Worm (Caenorhabditis elegans) whole organism, young adult: Measurements from ENCODE around the gene irld-65.

Experiments
- B0019.2 ChIP-seq: fragments of 200-800 bp; sonication (Bioruptor generic); conservative IDR thresholded peaks from 2 replicates; pipeline ENCODE4 v1.3.6; 2022; ENCODE audit warnings: missing genetic modification reagents, missing genetic modification characterization, missing compliant biosample characterization
- B0336.3 ChIP-seq: fragments of 200-800 bp; sonication (Bioruptor generic); IDR thresholded peaks from 2 replicates; pipeline ENCODE4 v1.3.6; 2022; ENCODE audit warnings: missing genetic modification characterization, missing compliant biosample characterization
- F22D6.2 ChIP-seq: sonication (generic microtip); optimal IDR thresholded peaks from 2 replicates; lab custom pipeline; 2016; ENCODE audit warnings: mild to moderate bottlenecking, missing genetic modification characterization, missing compliant biosample characterization
- F33H1.4 ChIP-seq: fragments of 200-800 bp; sonication (Bioruptor generic); IDR thresholded peaks from 2 replicates; pipeline ENCODE4 v1.3.6; 2022; ENCODE audit warnings: missing genetic modification reagents, missing genetic modification characterization, missing compliant biosample characterization
- F39B2.1 ChIP-seq: fragments of 200-800 bp; sonication (Bioruptor generic); IDR thresholded peaks from 2 replicates; pipeline ENCODE4 v1.3.6; 2022; ENCODE audit warnings: missing genetic modification reagents, missing genetic modification characterization, missing compliant biosample characterization
- F49E8.2 ChIP-seq: sonication (generic microtip); optimal IDR thresholded peaks from 3 replicates; lab custom pipeline; 2017; ENCODE audit warnings: missing genetic modification characterization, mild to moderate bottlenecking, missing compliant biosample characterization, antibody characterized with exemption, moderate library complexity; ENCODE audit not compliant: insufficient read depth
- F55B11.4 ChIP-seq: sonication (generic microtip); optimal IDR thresholded peaks from 2 replicates; lab custom pipeline; 2016; ENCODE audit warnings: missing compliant biosample characterization, missing genetic modification characterization, borderline replicate concordance; ENCODE audit not compliant: insufficient read depth
- F57A8.1 ChIP-seq: fragments of 200-800 bp; sonication (Bioruptor generic); optimal IDR thresholded peaks from 2 replicates; lab custom pipeline; 2018; ENCODE audit warnings: mild to moderate bottlenecking, missing genetic modification characterization, moderate library complexity, missing compliant biosample characterization
- F57C9.4 ChIP-seq: sonication (generic microtip); optimal IDR thresholded peaks from 2 replicates; lab custom pipeline; 2017; ENCODE audit warnings: mild to moderate bottlenecking, missing genetic modification characterization, missing compliant biosample characterization
- Y56A3A.18 ChIP-seq: fragments of 200-800 bp; sonication (Bioruptor generic); IDR thresholded peaks from 2 replicates; pipeline ENCODE4 v1.3.6; 2022; ENCODE audit warnings: missing genetic modification reagents, missing genetic modification characterization, missing compliant biosample characterization
- Y79H2A.3 ChIP-seq: fragments of 200-800 bp; sonication (Bioruptor generic); conservative IDR thresholded peaks from 2 replicates; pipeline ENCODE4 v1.3.6; 2022; ENCODE audit warnings: missing genetic modification reagents, missing genetic modification characterization, missing compliant biosample characterization
- Y95B8A.8 ChIP-seq: fragments of 200-800 bp; sonication (Bioruptor generic); IDR thresholded peaks from 2 replicates; pipeline ENCODE4 v1.3.6; 2022; ENCODE audit warnings: missing genetic modification reagents, missing genetic modification characterization, missing compliant biosample characterization
- ZK185.1 ChIP-seq: sonication (generic microtip); optimal IDR thresholded peaks from 2 replicates; lab custom pipeline; 2016; ENCODE audit warnings: mild to moderate bottlenecking, missing genetic modification characterization, missing compliant biosample characterization; ENCODE audit not compliant: poor library complexity, severe bottlenecking
- atf-7 ChIP-seq: sonication (generic microtip); optimal IDR thresholded peaks from 2 replicates; lab custom pipeline; 2017; ENCODE audit warnings: mild to moderate bottlenecking, missing genetic modification characterization, missing compliant biosample characterization
- cebp-1 ChIP-seq, 2 experiments: fragments of 200-800 bp in 1 of 2; sonication (Bioruptor generic) in 1 of 2; sonication (generic microtip) in 1 of 2; IDR thresholded peaks in 1 of 2; optimal IDR thresholded peaks in 1 of 2; 2 replicates each; pipeline versions ENCODE4 v1.3.6 to Lab custom; 2017 to 2022; ENCODE audit warnings: missing compliant biosample characterization in 2 of 2, missing genetic modification characterization in 2 of 2, mild to moderate bottlenecking in 1 of 2, missing genetic modification reagents in 1 of 2, moderate library complexity in 1 of 2
- cebp-2 ChIP-seq: fragments of 200-800 bp; sonication (Bioruptor generic); IDR thresholded peaks from 2 replicates; pipeline ENCODE4 v1.3.6; 2022; ENCODE audit warnings: missing genetic modification characterization, missing compliant biosample characterization
- ceh-27 ChIP-seq: fragments of 200-800 bp; sonication (Bioruptor generic); optimal IDR thresholded peaks from 2 replicates; lab custom pipeline; 2018; ENCODE audit warnings: mild to moderate bottlenecking, missing genetic modification characterization, moderate library complexity, missing compliant biosample characterization
- ceh-40 ChIP-seq: fragments of 200-800 bp; sonication (Bioruptor generic); IDR thresholded peaks from 2 replicates; pipeline ENCODE4 v1.3.6; 2022; ENCODE audit warnings: missing genetic modification characterization, missing compliant biosample characterization
- ceh-91 ChIP-seq: fragments of 200-800 bp; sonication (Bioruptor generic); IDR thresholded peaks from 2 replicates; pipeline ENCODE4 v1.3.6; 2022; ENCODE audit warnings: missing genetic modification reagents, missing genetic modification characterization, missing compliant biosample characterization
- dpff-1 ChIP-seq: sonication (generic microtip); optimal IDR thresholded peaks from 2 replicates; lab custom pipeline; 2017; ENCODE audit warnings: mild to moderate bottlenecking, missing genetic modification characterization, missing compliant biosample characterization
- efl-1 ChIP-seq: fragments of 150-350 bp; optimal IDR thresholded peaks from 2 replicates; lab custom pipeline; 2014; ENCODE audit warnings: missing biosample characterization, missing genetic modification reagents, missing genetic modification characterization
- egl-18 ChIP-seq: fragments of 200-800 bp; sonication (Bioruptor generic); IDR thresholded peaks from 2 replicates; pipeline ENCODE4 v1.3.6; 2022; ENCODE audit warnings: missing genetic modification reagents, missing genetic modification characterization, missing compliant biosample characterization
- egl-44 ChIP-seq: fragments of 200-800 bp; sonication (Bioruptor generic); IDR thresholded peaks from 2 replicates; pipeline ENCODE4 v1.3.6; 2022; ENCODE audit warnings: missing genetic modification reagents, missing genetic modification characterization, missing compliant biosample characterization
- egrh-3 ChIP-seq: fragments of 200-800 bp; sonication (Bioruptor generic); IDR thresholded peaks from 2 replicates; pipeline ENCODE4 v1.3.6; 2022; ENCODE audit warnings: missing genetic modification reagents, missing genetic modification characterization, missing compliant biosample characterization
- gei-17 ChIP-seq: fragments of 200-800 bp; sonication (Bioruptor generic); optimal IDR thresholded peaks from 2 replicates; lab custom pipeline; 2018; ENCODE audit warnings: mild to moderate bottlenecking, missing genetic modification characterization, missing compliant biosample characterization
- hlh-12 ChIP-seq: sonication (generic microtip); optimal IDR thresholded peaks from 2 replicates; lab custom pipeline; 2016; ENCODE audit warnings: missing genetic modification characterization, missing compliant biosample characterization
- hrde-1 ChIP-seq: sonication (generic microtip); optimal IDR thresholded peaks from 2 replicates; lab custom pipeline; 2016; ENCODE audit warnings: missing genetic modification characterization, mild to moderate bottlenecking, missing compliant biosample characterization, moderate library complexity, missing genotype, missing genetic modification reagents, borderline replicate concordance
- lin-26 ChIP-seq: fragments of 200-800 bp; sonication (Bioruptor generic); IDR thresholded peaks from 2 replicates; pipeline ENCODE4 v1.3.6; 2022; ENCODE audit warnings: missing genetic modification reagents, missing genetic modification characterization, missing compliant biosample characterization
- lsl-1 ChIP-seq: fragments of 200-800 bp; sonication (Bioruptor generic); optimal IDR thresholded peaks from 2 replicates; lab custom pipeline; 2018; ENCODE audit warnings: mild to moderate bottlenecking, missing genetic modification characterization, moderate library complexity, missing compliant biosample characterization
- madf-10 ChIP-seq: sonication (generic microtip); optimal IDR thresholded peaks from 2 replicates; lab custom pipeline; 2016; ENCODE audit warnings: mild to moderate bottlenecking, missing genetic modification characterization, missing compliant biosample characterization
- mcd-1 ChIP-seq: fragments of 200-800 bp; sonication (Bioruptor generic); IDR thresholded peaks from 2 replicates; pipeline ENCODE4 v1.3.6; 2022; ENCODE audit warnings: missing genetic modification reagents, missing genetic modification characterization, missing compliant biosample characterization
- mes-4 ChIP-seq: sonication (generic microtip); optimal IDR thresholded peaks from 2 replicates; lab custom pipeline; 2016; ENCODE audit warnings: missing genotype, missing genetic modification characterization, missing compliant biosample characterization
- nhr-120 ChIP-seq: fragments of 200-800 bp; sonication (Bioruptor generic); IDR thresholded peaks from 2 replicates; pipeline ENCODE4 v1.3.6; 2022; ENCODE audit warnings: missing genetic modification characterization, missing compliant biosample characterization
- nhr-179 ChIP-seq: sonication (generic microtip); optimal IDR thresholded peaks from 2 replicates; lab custom pipeline; 2016; ENCODE audit warnings: mild to moderate bottlenecking, missing genetic modification characterization, missing compliant biosample characterization
- nhr-90 ChIP-seq: sonication (generic microtip); optimal IDR thresholded peaks from 2 replicates; lab custom pipeline; 2016; ENCODE audit warnings: missing genotype, mild to moderate bottlenecking, missing genetic modification characterization, missing compliant biosample characterization
- pbrm-1 ChIP-seq: fragments of 200-800 bp; sonication (Bioruptor generic); IDR thresholded peaks from 2 replicates; pipeline ENCODE4 v1.3.6; 2022; ENCODE audit warnings: missing genetic modification reagents, missing genetic modification characterization, missing compliant biosample characterization
- pha-4 ChIP-seq: fragments of 150-350 bp; sonication (generic microtip); optimal IDR thresholded peaks from 2 replicates; lab custom pipeline; 2014; ENCODE audit warnings: missing biosample characterization, missing genetic modification reagents, missing genetic modification characterization
- rcor-1 ChIP-seq: fragments of 200-800 bp; sonication (Bioruptor generic); IDR thresholded peaks from 2 replicates; pipeline ENCODE4 v1.3.6; 2022; ENCODE audit warnings: missing genetic modification reagents, missing genetic modification characterization, missing compliant biosample characterization
- sdz-38 ChIP-seq: sonication (generic microtip); optimal IDR thresholded peaks from 2 replicates; lab custom pipeline; 2016; ENCODE audit warnings: missing genotype, missing genetic modification characterization, missing compliant biosample characterization
- sea-2 ChIP-seq: fragments of 200-800 bp; sonication (Bioruptor generic); IDR thresholded peaks from 2 replicates; pipeline ENCODE4 v1.3.6; 2022; ENCODE audit warnings: missing genetic modification characterization, missing compliant biosample characterization
- snpc-1.3 ChIP-seq: sonication (generic microtip); optimal IDR thresholded peaks from 2 replicates; lab custom pipeline; 2017; ENCODE audit warnings: missing genetic modification characterization, mild to moderate bottlenecking, missing compliant biosample characterization, antibody characterized with exemption, moderate library complexity, missing genotype, missing genetic modification reagents; ENCODE audit not compliant: insufficient read depth
- snpc-4 ChIP-seq, 5 experiments: fragments of 150-350 bp in 1 of 5; sonication (generic microtip) in 4 of 5; optimal IDR thresholded peaks; 2 replicates each; lab custom pipeline; 2014 to 2018; ENCODE audit warnings: missing genetic modification characterization in 5 of 5, missing biosample characterization in 3 of 5, antibody characterized with exemption in 2 of 5, mild to moderate bottlenecking in 2 of 5, missing compliant biosample characterization in 2 of 5, missing genotype in 2 of 5, moderate library complexity in 2 of 5, missing genetic modification reagents in 1 of 5
- xnd-1 ChIP-seq: sonication (generic microtip); optimal IDR thresholded peaks from 2 replicates; lab custom pipeline; 2016; ENCODE audit warnings: missing genotype, missing genetic modification reagents, missing genetic modification characterization, missing compliant biosample characterization
- zfh-2 ChIP-seq: fragments of 200-800 bp; sonication (Bioruptor generic); conservative IDR thresholded peaks from 2 replicates; pipeline ENCODE4 v1.3.6; 2022; ENCODE audit warnings: missing genetic modification reagents, missing genetic modification characterization, missing compliant biosample characterization
- ztf-28 ChIP-seq: fragments of 200-800 bp; sonication (Bioruptor generic); IDR thresholded peaks from 2 replicates; pipeline ENCODE4 v1.3.6; 2022; ENCODE audit warnings: missing genetic modification reagents, missing genetic modification characterization, missing compliant biosample characterization
- ztf-3 ChIP-seq: fragments of 200-800 bp; sonication (Bioruptor generic); optimal IDR thresholded peaks from 2 replicates; lab custom pipeline; 2018; ENCODE audit warnings: mild to moderate bottlenecking, missing genetic modification characterization, missing compliant biosample characterization

The irld-65 gene

ce11 chrII:2920817-2921458, 16.8 kb downstream of the irld-65 start (continued):
- TF ChIP-seq atf-7 (tag; lab: Kevin White, UChicago) (peak; percentile 70), egrh-3 (GFP tag; lab: Robert Waterston, UW) (no peak), pbrm-1 (GFP tag; lab: Robert Waterston, UW) (peak; percentile 74), ceh-91 (GFP tag; lab: Robert Waterston, UW) (peak; percentile 84), lsl-1 (GFP tag; lab: Kevin White, UChicago) (peak; percentile 92), ztf-3 (GFP tag; lab: Kevin White, UChicago) (no peak), hrde-1 (peak; percentile 73), gei-17 (GFP tag; lab: Kevin White, UChicago) (peak; percentile 44), ztf-28 (no peak), Y79H2A.3 (GFP tag; lab: Robert Waterston, UW) (0 out of 2 replicates have a peak, but pooled peaks have one; percentile 29), ceh-40 (GFP tag; lab: Robert Waterston, UW) (no peak), snpc-4 (GFP tag; optimal IDR thresholded peaks at IDR 0.05; lab: Kevin White, UChicago) (peak; percentile 22), snpc-4 (tag; optimal IDR thresholded peaks at IDR 0.05; lab: Kevin White, UChicago) (peak in 2 of 4 experiments; percentile 39 to 45), egl-18 (GFP tag; lab: Robert Waterston, UW) (no peak), sdz-38 (tag; lab: Kevin White, UChicago) (no peak), Y56A3A.18 (GFP tag; lab: Robert Waterston, UW) (no peak), ZK185.1 (tag; lab: Kevin White, UChicago) (no peak), F39B2.1 (GFP tag; lab: Robert Waterston, UW) (no peak), ceh-27 (GFP tag; lab: Kevin White, UChicago) (peak; percentile 46), mcd-1 (GFP tag; lab: Robert Waterston, UW) (peak; percentile 63), hlh-12 (no peak), F49E8.2 (tag; lab: Kevin White, UChicago) (peak; percentile 47), F57A8.1 (GFP tag; lab: Kevin White, UChicago) (no peak), efl-1 (GFP tag; lab: Kevin White, UChicago) (peak; percentile 81), F55B11.4 (tag; lab: Kevin White, UChicago) (no peak), cebp-2 (GFP tag; lab: Robert Waterston, UW) (no peak), cebp-1 (GFP tag; IDR thresholded peaks at IDR 0.05; lab: Robert Waterston, UW) (peak; percentile 84), cebp-1 (tag; optimal IDR thresholded peaks at IDR 0.05; lab: Kevin White, UChicago) (peak; percentile 93), F57C9.4 (no peak), nhr-120 (GFP tag; lab: Robert Waterston, UW) (no peak), F22D6.2 (tag; lab: Kevin White, UChicago) (no peak), zfh-2 (GFP tag; lab: Robert Waterston, UW) (peak; percentile 62; the same call in 1 of the 2 replicates), nhr-179 (tag; lab: Kevin White, UChicago) (no peak), snpc-1.3 (tag; lab: Kevin White, UChicago) (no peak), madf-10 (tag; lab: Kevin White, UChicago) (no peak), pha-4 (tag; lab: Kevin White, UChicago) (no peak), nhr-90 (tag; lab: Kevin White, UChicago) (peak; percentile 62), mes-4 (tag; lab: Kevin White, UChicago) (peak; percentile 21), F33H1.4 (peak; percentile 89), B0336.3 (GFP tag; lab: Robert Waterston, UW) (peak; percentile 96), Y95B8A.8 (GFP tag; lab: Robert Waterston, UW) (peak; percentile 81), B0019.2 (GFP tag; lab: Robert Waterston, UW) (no peak), egl-44 (no peak), sea-2 (GFP tag; lab: Robert Waterston, UW) (no peak), rcor-1 (GFP tag; lab: Robert Waterston, UW) (peak; percentile 77), lin-26 (GFP tag; lab: Robert Waterston, UW) (0 out of 2 replicates have a peak, but pooled peaks have one; percentile 67), dpff-1 (tag; lab: Kevin White, UChicago) (no peak), xnd-1 (tag; lab: Kevin White, UChicago) (peak; percentile 96)
